Fruit fly (Drosophila melanogaster): ENCODE measurements around the gene Krn.

Krn gene

DNA sequence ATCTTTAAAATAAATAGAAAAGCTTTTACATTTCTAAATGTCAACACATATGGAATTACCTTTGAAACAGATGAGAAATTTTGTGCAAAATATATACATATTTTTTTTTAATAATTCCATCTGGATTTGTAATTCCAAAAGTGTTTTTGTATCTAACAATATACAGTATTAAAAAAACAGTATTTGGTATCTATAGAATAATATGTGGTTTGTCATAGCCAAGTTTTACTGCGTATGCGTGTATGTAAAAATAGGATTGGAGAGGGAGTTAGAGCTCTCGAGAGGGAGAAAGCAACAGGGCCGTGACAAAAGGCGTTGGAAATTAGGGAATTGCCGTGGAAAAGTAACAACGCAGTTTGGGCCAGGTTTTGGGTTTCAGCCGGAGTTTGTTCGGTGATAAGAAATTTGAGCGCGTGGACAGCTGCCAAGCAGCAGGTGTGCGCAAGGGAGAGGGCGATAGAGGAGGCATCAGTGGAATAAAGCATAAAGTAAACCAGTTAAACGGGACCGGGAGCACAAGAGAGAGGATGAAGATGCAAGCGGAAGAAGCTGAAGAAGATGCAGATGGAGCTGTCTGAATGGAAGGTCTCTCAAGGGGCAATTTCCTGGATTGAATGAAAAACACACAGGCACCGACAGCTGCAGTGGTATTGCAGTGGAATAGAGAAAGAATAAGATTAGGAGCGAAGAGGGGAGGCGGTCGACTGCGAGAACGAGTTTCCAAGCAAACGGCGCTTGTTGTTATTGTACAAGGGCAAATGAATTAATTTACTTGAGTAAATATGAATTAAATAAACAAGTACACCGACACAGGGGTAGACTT, 991 bp downstream of the Krn start (continued):
- peak; percentile 47; the same call in 1 of the 2 replicates for TF ChIP-seq cas (GFP tag; IDR thresholded peaks at IDR 0.05)
- TF ChIP-seq crol (GFP tag; IDR thresholded peaks at IDR 0.05) = peak; percentile 85
- peak; percentile 53 for TF ChIP-seq CG34376 (GFP tag; optimal IDR thresholded peaks at IDR 0.05)
- peak; percentile 43; the same call in 1 of the 2 replicates for TF ChIP-seq CG14667 (GFP tag; IDR thresholded peaks at IDR 0.05)
- no peak for TF ChIP-seq bowl (GFP tag; IDR thresholded peaks at IDR 0.05)
- TF ChIP-seq trem (tag; optimal IDR thresholded peaks at IDR 0.05) = no peak
- TF ChIP-seq ash1 (GFP tag; optimal IDR thresholded peaks at IDR 0.05) = peak; percentile 30
- no peak for TF ChIP-seq lov (optimal IDR thresholded peaks at IDR 0.05)
- TF ChIP-seq lov (GFP tag; IDR thresholded peaks at IDR 0.05) = peak; percentile 86
- TF ChIP-seq CG7556 (GFP tag; optimal IDR thresholded peaks at IDR 0.05) = no peak
- TF ChIP-seq CG18764 (GFP tag; optimal IDR thresholded peaks at IDR 0.05) = peak; percentile 44
- peak; percentile 60 for TF ChIP-seq CG1603 (tag; optimal IDR thresholded peaks at IDR 0.05)
- peak; percentile 85 for TF ChIP-seq sob (GFP tag; IDR thresholded peaks at IDR 0.05)
- TF ChIP-seq jumu (GFP tag; optimal IDR thresholded peaks at IDR 0.05) = peak; percentile 65
- TF ChIP-seq kni (GFP tag; optimal IDR thresholded peaks at IDR 0.05) = peak; percentile 94
- TF ChIP-seq CG2129 (GFP tag; IDR thresholded peaks at IDR 0.05; ENCODE audit: partially characterized antibody) = no peak
- TF ChIP-seq sens (GFP tag) = peak; percentile 97
- no peak for TF ChIP-seq slbo (GFP tag; IDR thresholded peaks at IDR 0.05)
- peak; percentile 82 for TF ChIP-seq nau (GFP tag; optimal IDR thresholded peaks at IDR 0.05)
- peak; percentile 68 for TF ChIP-seq CG15011 (GFP tag; optimal IDR thresholded peaks at IDR 0.05)
- peak; percentile 81 for TF ChIP-seq CG4360 (GFP tag; IDR thresholded peaks at IDR 0.05)
- peak; percentile 78 for TF ChIP-seq gce (GFP tag; IDR thresholded peaks at IDR 0.05)
- TF ChIP-seq rib (GFP tag; IDR thresholded peaks at IDR 0.05) = peak; percentile 91
- peak; percentile 82 for TF ChIP-seq NC2β (GFP tag; optimal IDR thresholded peaks at IDR 0.05)
- no peak for TF ChIP-seq Oaz (GFP tag; IDR thresholded peaks at IDR 0.05)
- TF ChIP-seq CG12299 (tag; optimal IDR thresholded peaks at IDR 0.05) = peak; percentile 48
- peak; percentile 83 for TF ChIP-seq Awh (GFP tag; IDR thresholded peaks at IDR 0.05)
- peak; percentile 34 for TF ChIP-seq CG2678 (tag; optimal IDR thresholded peaks at IDR 0.05)
- peak; percentile 88 for TF ChIP-seq lbe (GFP tag; optimal IDR thresholded peaks at IDR 0.05)
- peak; percentile 43; the same call in 1 of the 2 replicates for TF ChIP-seq CG9932 (GFP tag; IDR thresholded peaks at IDR 0.05)
- TF ChIP-seq CG43689 (GFP tag; IDR thresholded peaks at IDR 0.05) = no peak
- peak; percentile 63 for TF ChIP-seq CG1529 (GFP tag; optimal IDR thresholded peaks at IDR 0.05)
- TF ChIP-seq CG4617 (GFP tag; optimal IDR thresholded peaks at IDR 0.05; ENCODE audit: borderline replicate concordance) = no peak
- peak; percentile 37; the same call in 1 of the 2 replicates for TF ChIP-seq CG14014 (GFP tag; IDR thresholded peaks at IDR 0.05)
- no peak for TF ChIP-seq Neu2 (GFP tag; optimal IDR thresholded peaks at IDR 0.05; ENCODE audit: borderline replicate concordance)
- peak; percentile 86 for TF ChIP-seq MTF-1 (GFP tag; optimal IDR thresholded peaks at IDR 0.05; ENCODE audit: borderline replicate concordance)
- TF ChIP-seq CG18619 (GFP tag; optimal IDR thresholded peaks at IDR 0.05) = no peak
- TF ChIP-seq Ptx1 (GFP tag; IDR thresholded peaks at IDR 0.05) = 0 out of 2 replicates have a peak, but pooled peaks have one; percentile 34
- TF ChIP-seq CG7928 (GFP tag; optimal IDR thresholded peaks at IDR 0.05) = peak; percentile 52
- TF ChIP-seq ham (GFP tag; IDR thresholded peaks at IDR 0.05) = no peak; the same call in 1 of the 2 replicates
- peak; percentile 41 for TF ChIP-seq CG2202 (tag; optimal IDR thresholded peaks at IDR 0.05)
- no peak for TF ChIP-seq sna (GFP tag; IDR thresholded peaks at IDR 0.05; ENCODE audit: partially characterized antibody)
- TF ChIP-seq NfI (GFP tag; optimal IDR thresholded peaks at IDR 0.05) = no peak
- peak; percentile 39; the same call in 1 of the 2 replicates for TF ChIP-seq CG31224 (GFP tag; IDR thresholded peaks at IDR 0.05)
- peak; percentile 11 for TF ChIP-seq CG15696 (tag; optimal IDR thresholded peaks at IDR 0.05)
- TF ChIP-seq chn (GFP tag; optimal IDR thresholded peaks at IDR 0.05) = peak; percentile 32
- TF ChIP-seq CG18476 (GFP tag; optimal IDR thresholded peaks at IDR 0.05) = peak; percentile 12
- peak; percentile 37 for TF ChIP-seq CG12071 (GFP tag; optimal IDR thresholded peaks at IDR 0.05)
- TF ChIP-seq zen (tag; optimal IDR thresholded peaks at IDR 0.05) = no peak

Measured in whole organism, embryonic.